Worm (Caenorhabditis elegans) whole organism, young adult: ENCODE results near the gene cdk-1.

Experiments
- B0019.2 ChIP-seq: fragments of 200-800 bp; sonication (Bioruptor generic); conservative IDR thresholded peaks from 2 replicates; pipeline ENCODE4 v1.3.6; 2022; ENCODE audit warnings: missing genetic modification reagents, missing genetic modification characterization, missing compliant biosample characterization
- C17E4.6 ChIP-seq: fragments of 200-800 bp; sonication (Bioruptor generic); IDR thresholded peaks from 2 replicates; pipeline ENCODE4 v1.3.6; 2022; ENCODE audit warnings: missing genetic modification reagents, missing genetic modification characterization, missing compliant biosample characterization
- ama-1 ChIP-seq, 3 experiments: fragments of 150-350 bp in 1 of 3; sonication (generic microtip) in 2 of 3; optimal IDR thresholded peaks; 2 replicates each; lab custom pipeline; 2014 to 2018; ENCODE audit warnings: missing biosample characterization in 2 of 3, missing genetic modification characterization in 2 of 3, missing genetic modification reagents in 2 of 3
- hrde-1 ChIP-seq: sonication (generic microtip); optimal IDR thresholded peaks from 2 replicates; lab custom pipeline; 2016; ENCODE audit warnings: missing genetic modification characterization, mild to moderate bottlenecking, missing compliant biosample characterization, moderate library complexity, missing genotype, missing genetic modification reagents, borderline replicate concordance
- lag-1 ChIP-seq: fragments of 200-800 bp; sonication (Bioruptor generic); IDR thresholded peaks from 2 replicates; pipeline ENCODE4 v1.3.6; 2022; ENCODE audit warnings: missing genetic modification reagents, missing genetic modification characterization, missing compliant biosample characterization
- lin-54 ChIP-seq: fragments of 200-800 bp; sonication (Bioruptor generic); optimal IDR thresholded peaks from 2 replicates; lab custom pipeline; 2018; ENCODE audit warnings: mild to moderate bottlenecking, missing genetic modification characterization, missing compliant biosample characterization
- mcd-1 ChIP-seq: fragments of 200-800 bp; sonication (Bioruptor generic); IDR thresholded peaks from 2 replicates; pipeline ENCODE4 v1.3.6; 2022; ENCODE audit warnings: missing genetic modification reagents, missing genetic modification characterization, missing compliant biosample characterization
- nfya-1 ChIP-seq: sonication (generic microtip); optimal IDR thresholded peaks from 2 replicates; lab custom pipeline; 2017; ENCODE audit warnings: antibody characterized with exemption, missing compliant biosample characterization, missing genetic modification characterization, borderline replicate concordance; ENCODE audit not compliant: insufficient read depth
- nfyb-1 ChIP-seq: fragments of 200-800 bp; sonication (Bioruptor generic); IDR thresholded peaks from 2 replicates; pipeline ENCODE4 v1.3.6; 2022; ENCODE audit warnings: missing genetic modification reagents, missing genetic modification characterization, missing compliant biosample characterization
- somi-1 ChIP-seq: fragments of 200-800 bp; sonication (Bioruptor generic); optimal IDR thresholded peaks from 2 replicates; lab custom pipeline; 2018; ENCODE audit warnings: mild to moderate bottlenecking, missing genetic modification characterization, missing compliant biosample characterization
- unc-62 ChIP-seq: fragments of 150-350 bp; optimal IDR thresholded peaks from 2 replicates; lab custom pipeline; 2014; ENCODE audit warnings: missing biosample characterization, missing genetic modification reagents, missing genetic modification characterization
- ztf-22 ChIP-seq: fragments of 200-800 bp; sonication (Bioruptor generic); optimal IDR thresholded peaks from 2 replicates; lab custom pipeline; 2018; ENCODE audit warnings: mild to moderate bottlenecking, missing genetic modification characterization, moderate library complexity, missing compliant biosample characterization
- ztf-3 ChIP-seq: fragments of 200-800 bp; sonication (Bioruptor generic); optimal IDR thresholded peaks from 2 replicates; lab custom pipeline; 2018; ENCODE audit warnings: mild to moderate bottlenecking, missing genetic modification characterization, missing compliant biosample characterization

DNA sequence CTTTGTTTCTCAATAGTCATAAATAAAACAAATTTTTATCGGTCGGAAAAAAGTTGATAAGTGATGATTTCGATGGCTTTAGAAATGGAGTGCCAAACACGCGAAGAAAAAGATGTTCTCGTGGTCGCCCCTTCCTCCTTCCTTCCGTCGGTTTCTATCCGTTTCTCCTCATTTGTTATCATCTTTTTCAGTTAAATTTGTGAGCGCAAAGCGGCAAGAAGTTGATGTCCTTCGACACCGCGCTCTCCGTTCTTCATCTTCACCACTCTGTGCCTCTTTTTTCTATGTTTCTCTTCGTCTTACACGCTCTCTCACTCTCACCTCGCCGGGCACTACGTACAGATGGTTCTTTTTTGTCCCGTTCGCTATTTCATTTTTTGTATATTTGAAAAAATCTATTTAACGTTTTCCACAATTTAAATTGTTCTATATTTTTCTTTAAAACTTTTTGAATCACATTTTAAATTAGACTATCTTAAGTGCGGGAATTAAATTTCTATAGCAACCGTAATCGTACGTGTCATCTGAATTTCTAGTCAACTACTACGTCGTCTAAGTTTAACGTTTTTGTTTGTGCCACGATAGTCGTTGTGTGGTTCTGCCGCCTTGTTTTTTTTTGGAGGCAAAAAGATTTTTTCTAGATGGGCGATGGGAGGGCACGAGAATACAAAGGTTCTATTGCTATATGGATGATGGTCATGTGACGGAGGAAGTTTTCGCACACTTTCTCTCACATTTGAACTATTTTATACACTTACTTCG lies 48.5 kb upstream of the cdk-1 start:
- TF ChIP-seq ztf-3 (no peak), hrde-1 (no peak), ama-1 (optimal IDR thresholded peaks at IDR 0.05; lab: Kevin White, UChicago) (no peak), ama-1 (GFP tag; optimal IDR thresholded peaks at IDR 0.05; lab: Kevin White, UChicago) (no peak), lag-1 (GFP tag; lab: Robert Waterston, UW) (no peak), unc-62 (GFP tag; lab: Kevin White, UChicago) (no peak), C17E4.6 (GFP tag; lab: Robert Waterston, UW) (no peak), nfyb-1 (GFP tag; lab: Robert Waterston, UW) (no peak), mcd-1 (GFP tag; lab: Robert Waterston, UW) (no peak), nfya-1 (tag; lab: Kevin White, UChicago) (no peak), somi-1 (no peak), lin-54 (no peak), ztf-22 (GFP tag; lab: Kevin White, UChicago) (no peak), B0019.2 (GFP tag; lab: Robert Waterston, UW) (no peak)
